Worm (Caenorhabditis elegans): ENCODE data around the gene Y57G11A.5.

The Y57G11A.5 gene

DNA sequence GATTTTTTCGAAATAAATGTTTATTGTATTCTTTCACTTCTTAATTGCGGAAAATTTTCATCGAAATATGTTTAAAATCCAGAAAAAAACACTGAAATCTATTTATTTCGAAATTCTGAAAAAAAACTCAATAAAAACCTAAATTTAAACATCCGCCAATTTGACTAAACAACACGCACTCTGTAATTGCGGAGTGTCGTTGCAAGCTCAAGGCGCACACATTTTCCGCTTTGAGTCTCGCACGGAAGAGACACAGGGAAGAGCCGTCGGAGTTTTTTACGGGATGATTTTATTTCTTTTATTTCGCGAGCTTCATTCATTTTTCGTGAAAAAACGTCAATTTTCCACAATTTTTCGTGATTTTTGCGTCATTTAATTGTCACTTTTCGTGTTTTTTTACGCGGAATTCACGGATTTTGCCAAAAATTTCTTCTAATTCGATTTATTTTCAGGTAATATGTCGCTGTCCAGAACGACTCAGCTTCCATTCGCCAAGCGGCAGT, 48.2 kb downstream of the Y57G11A.5 start, which contains the start of gene dld-1 (continued):
- TF ChIP-seq lin-1 (GFP tag; IDR thresholded peaks at IDR 0.05) = peak; percentile 62; the same call in 1 of the 2 replicates
- TF ChIP-seq dmd-8 (GFP tag; IDR thresholded peaks at IDR 0.05) = no peak
- no peak for TF ChIP-seq unc-39 (tag; optimal IDR thresholded peaks at IDR 0.05)
- TF ChIP-seq zag-1 (tag; optimal IDR thresholded peaks at IDR 0.05) = peak; percentile 61
- no peak for TF ChIP-seq nhr-41 (GFP tag; IDR thresholded peaks at IDR 0.05)

Data from whole organism, L4 larva.